Worm (Caenorhabditis elegans): ENCODE measurements around the gene Y67D8A.2.
"Not testable (repeated sequence)": the region's sequence is repeated elsewhere in the genome, so short reads cannot be mapped to it uniquely, and the experiment has no call there.

The Y67D8A.2 gene

ce11 chrIV:3222140-3222539 lies at the start of gene Y67D8A.2:
Y67D8A.2 (plus strand) TSS chrIV:3222440.
- no peak for TF ChIP-seq lin-54 (GFP tag; optimal IDR thresholded peaks at IDR 0.05)
- no peak for TF ChIP-seq hmg-1.2 (GFP tag; IDR thresholded peaks at IDR 0.05)
- no peak for TF ChIP-seq Y95B8A.8 (GFP tag; IDR thresholded peaks at IDR 0.05)
- no peak for TF ChIP-seq egl-18 (GFP tag; IDR thresholded peaks at IDR 0.05)
- no peak for TF ChIP-seq lin-40 (tag; optimal IDR thresholded peaks at IDR 0.05)
- TF ChIP-seq F57C9.4 (tag; optimal IDR thresholded peaks at IDR 0.05) = no peak
- no peak for TF ChIP-seq C17E4.6 (GFP tag; IDR thresholded peaks at IDR 0.05)
- no peak for TF ChIP-seq madf-6 (GFP tag; IDR thresholded peaks at IDR 0.05)
- no peak for TF ChIP-seq dox-1 (GFP tag; IDR thresholded peaks at IDR 0.05)
- TF ChIP-seq aptf-3 (GFP tag; IDR thresholded peaks at IDR 0.05) = no peak
- TF ChIP-seq rec-8 (tag; optimal IDR thresholded peaks at IDR 0.05) = no peak
- TF ChIP-seq bed-1 (GFP tag; IDR thresholded peaks at IDR 0.05) = no peak
- TF ChIP-seq cebp-1 (GFP tag; IDR thresholded peaks at IDR 0.05) = no peak
- no peak for TF ChIP-seq cebp-1 (tag; optimal IDR thresholded peaks at IDR 0.05)
- no peak for TF ChIP-seq repo-1 (tag; optimal IDR thresholded peaks at IDR 0.05)
- TF ChIP-seq B0019.2 (GFP tag; conservative IDR thresholded peaks at IDR 0.05) = no peak
- TF ChIP-seq atf-7 (tag; optimal IDR thresholded peaks at IDR 0.05) = no peak
- no peak for TF ChIP-seq F23B12.7 (tag; optimal IDR thresholded peaks at IDR 0.05; ENCODE audit: insufficient read depth)
- no peak for TF ChIP-seq lag-1 (GFP tag; IDR thresholded peaks at IDR 0.05)
- no peak for TF ChIP-seq pbrm-1 (GFP tag; IDR thresholded peaks at IDR 0.05)

- not testable (repeated sequence) for TF ChIP-seq gei-17 (GFP tag; optimal IDR thresholded peaks at IDR 0.05); hlh-12 (tag; optimal IDR thresholded peaks at IDR 0.05); bed-2 (GFP tag; IDR thresholded peaks at IDR 0.05)
Observed at ce11 chrIV:3172510-3172909, 49.7 kb upstream of the Y67D8A.2 start, which contains the start of gene Y67D8B.1. Y67D8B.1 (minus strand) TSS chrIV:3172610.

ce11 chrIV:3176067-3176758 lies 46.0 kb upstream of the Y67D8A.2 start, which contains the start of gene nlp-81:
nlp-81 (minus strand) TSS chrIV:3176117.
- TF ChIP-seq die-1 (tag; optimal IDR thresholded peaks at IDR 0.05) (no peak), nhr-90 (tag; optimal IDR thresholded peaks at IDR 0.05) (no peak), nfyb-1 (GFP tag; IDR thresholded peaks at IDR 0.05) (no peak), hrde-1 (tag; optimal IDR thresholded peaks at IDR 0.05; ENCODE audit: borderline replicate concordance) (no peak), hsf-1 (GFP tag; IDR thresholded peaks at IDR 0.05) (no peak), F55B11.4 (tag; optimal IDR thresholded peaks at IDR 0.05; ENCODE audit: borderline replicate concordance, insufficient read depth) (no peak), ztf-22 (GFP tag; optimal IDR thresholded peaks at IDR 0.05) (no peak), unc-62 (GFP tag; optimal IDR thresholded peaks at IDR 0.05) (no peak)

- TF ChIP-seq zim-3 (tag; optimal IDR thresholded peaks at IDR 0.05) (no peak), rpc-1 (optimal IDR thresholded peaks at IDR 0.05) (no peak), rpc-1 (tag; optimal IDR thresholded peaks at IDR 0.05) (no peak)
Observed at ce11 chrIV:3182920-3183319, 39.3 kb upstream of the Y67D8A.2 start.

All from whole organism, young adult.